Fruit fly (Drosophila melanogaster) whole organism, embryonic: Measurements from ENCODE around the gene Nepl7.

Source experiments
- CG15601 ChIP-seq: fragments of 200-800 bp; sonication (Bioruptor generic); optimal IDR thresholded peaks from 3 replicates; lab custom pipeline; 2019; ENCODE audit warnings: missing biosample characterization, mild to moderate bottlenecking, missing genetic modification characterization, moderate library complexity
- CG16813 ChIP-seq: fragments of 200-800 bp; sonication (Bioruptor generic); IDR thresholded peaks from 3 replicates; pipeline ENCODE4 v1.3.6; 2022; ENCODE audit warnings: missing biosample characterization, missing genetic modification characterization; ENCODE audit not compliant: partially characterized antibody
- CG17829 ChIP-seq: fragments of 200-800 bp; optimal IDR thresholded peaks from 2 replicates; lab custom pipeline; 2019; ENCODE audit warnings: missing biosample characterization, mild to moderate bottlenecking, missing genetic modification characterization, moderate library complexity
- CG1832 ChIP-seq: fragments of 200-800 bp; sonication (Bioruptor generic); optimal IDR thresholded peaks from 2 replicates; lab custom pipeline; 2017; ENCODE audit warnings: missing biosample characterization, mild to moderate bottlenecking, missing genetic modification characterization, inconsistent platforms
- CG2199 ChIP-seq: fragments of 200-800 bp; sonication (Bioruptor generic); IDR thresholded peaks from 3 replicates; pipeline ENCODE4 v1.3.6; 2022; ENCODE audit warnings: missing biosample characterization, missing genetic modification characterization
- CG2678 ChIP-seq: fragments of 200-800 bp; sonication (Bioruptor generic); optimal IDR thresholded peaks from 3 replicates; lab custom pipeline; 2019; ENCODE audit warnings: missing biosample characterization, mild to moderate bottlenecking, missing genetic modification characterization, moderate library complexity
- CG32767 ChIP-seq: fragments of 200-800 bp; sonication (Bioruptor generic); IDR thresholded peaks from 2 replicates; pipeline ENCODE4 v1.3.6; 2022; ENCODE audit warnings: missing biosample characterization, missing genetic modification characterization
- CG7745 ChIP-seq: fragments of 200-800 bp; sonication (Bioruptor generic); optimal IDR thresholded peaks from 2 replicates; lab custom pipeline; 2018; ENCODE audit warnings: missing biosample characterization, mild to moderate bottlenecking, missing genetic modification characterization, moderate library complexity
- CG8478 ChIP-seq: fragments of >200 bp; optimal IDR thresholded peaks from 2 replicates; lab custom pipeline; 2018
- CG8924 ChIP-seq: fragments of 200-800 bp; optimal IDR thresholded peaks from 3 replicates; lab custom pipeline; 2019; ENCODE audit warnings: missing biosample characterization, mild to moderate bottlenecking, missing genetic modification characterization, moderate library complexity
- CrebB ChIP-seq: fragments of 200-800 bp; sonication (Bioruptor generic); optimal IDR thresholded peaks from 3 replicates; lab custom pipeline; 2018; ENCODE audit warnings: missing biosample characterization, mild to moderate bottlenecking, missing genetic modification characterization
- D ChIP-seq, 2 experiments: fragments of 200-800 bp in 1 of 2; fragments of >200 bp in 1 of 2; sonication (Bioruptor generic) in 1 of 2; optimal IDR thresholded peaks; 2 replicates in 1 of 2; 3 replicates in 1 of 2; lab custom pipeline; 2017; ENCODE audit warnings: mild to moderate bottlenecking in 1 of 2, missing biosample characterization in 1 of 2, missing genetic modification characterization in 1 of 2, missing genetic modification reagents in 1 of 2
- D19A ChIP-seq: fragments of 200-800 bp; optimal IDR thresholded peaks from 3 replicates; lab custom pipeline; 2019; ENCODE audit warnings: missing biosample characterization, mild to moderate bottlenecking, missing genetic modification characterization, moderate library complexity
- Dll ChIP-seq: fragments of 200-800 bp; sonication (Bioruptor generic); IDR thresholded peaks from 4 replicates; pipeline ENCODE4 v1.3.6; 2022; ENCODE audit warnings: missing biosample characterization, missing genetic modification characterization; ENCODE audit not compliant: partially characterized antibody
- HLHmδ ChIP-seq: fragments of 200-800 bp; sonication (Bioruptor generic); optimal IDR thresholded peaks from 2 replicates; lab custom pipeline; 2018; ENCODE audit warnings: missing biosample characterization, mild to moderate bottlenecking, missing genetic modification characterization, moderate library complexity
- Jarid2 ChIP-seq: fragments of 200-800 bp; sonication (Bioruptor generic); optimal IDR thresholded peaks from 3 replicates; lab custom pipeline; 2017; ENCODE audit warnings: mild to moderate bottlenecking, missing biosample characterization, missing genetic modification reagents, missing genetic modification characterization
- Kr ChIP-seq: fragments of 200-800 bp; sonication (Bioruptor generic); optimal IDR thresholded peaks from 2 replicates; lab custom pipeline; 2017; ENCODE audit warnings: missing biosample characterization, mild to moderate bottlenecking, missing genetic modification characterization
- Nf-YA ChIP-seq: fragments of 200-800 bp; sonication (Bioruptor generic); IDR thresholded peaks from 2 replicates; pipeline ENCODE4 v1.3.6; 2022; ENCODE audit warnings: missing biosample characterization, missing genetic modification characterization
- Nf-YB ChIP-seq: fragments of 200-800 bp; sonication (Bioruptor generic); optimal IDR thresholded peaks from 3 replicates; lab custom pipeline; 2019; ENCODE audit warnings: missing biosample characterization, mild to moderate bottlenecking, missing genetic modification characterization, moderate library complexity
- Nf-YC ChIP-seq: fragments of 200-800 bp; optimal IDR thresholded peaks from 3 replicates; lab custom pipeline; 2019; ENCODE audit warnings: missing biosample characterization, mild to moderate bottlenecking, missing genetic modification characterization, moderate library complexity
- Sry-β ChIP-seq: fragments of 200-800 bp; sonication (Bioruptor generic); optimal IDR thresholded peaks from 2 replicates; lab custom pipeline; 2018; ENCODE audit warnings: missing biosample characterization, mild to moderate bottlenecking, missing genetic modification characterization, moderate library complexity
- Trl ChIP-seq, 3 experiments: fragments of >200 bp in 2 of 3; fragments of 200-800 bp in 1 of 3; sonication (Bioruptor generic) in 1 of 3; optimal IDR thresholded peaks; 2 replicates in 1 of 3; 3 replicates in 2 of 3; lab custom pipeline; 2016 to 2017; ENCODE audit warnings: missing biosample characterization in 1 of 3, missing genetic modification characterization in 1 of 3
- YL-1 ChIP-seq: fragments of 200-800 bp; sonication (Bioruptor generic); optimal IDR thresholded peaks from 3 replicates; lab custom pipeline; 2017; ENCODE audit warnings: missing biosample characterization, mild to moderate bottlenecking, missing genetic modification characterization
- ac ChIP-seq: fragments of 200-800 bp; sonication (Bioruptor generic); optimal IDR thresholded peaks from 3 replicates; lab custom pipeline; 2017; ENCODE audit warnings: missing biosample characterization, mild to moderate bottlenecking, missing genetic modification characterization
- cad ChIP-seq: fragments of >200 bp; optimal IDR thresholded peaks from 2 replicates; lab custom pipeline; 2017; ENCODE audit warnings: missing biosample characterization, missing genetic modification characterization
- cg ChIP-seq: fragments of 200-800 bp; sonication (Bioruptor generic); optimal IDR thresholded peaks from 3 replicates; lab custom pipeline; 2019; ENCODE audit warnings: missing biosample characterization, mild to moderate bottlenecking, missing genetic modification characterization, moderate library complexity
- chinmo ChIP-seq: fragments of 200-800 bp; sonication (Bioruptor generic); IDR thresholded peaks from 4 replicates; pipeline ENCODE4 v1.3.6; 2022; ENCODE audit warnings: missing biosample characterization, missing genetic modification characterization; ENCODE audit not compliant: partially characterized antibody
- chm ChIP-seq: fragments of 200-800 bp; sonication (Bioruptor generic); IDR thresholded peaks from 2 replicates; pipeline ENCODE4 v1.3.6; 2022; ENCODE audit warnings: missing biosample characterization, missing genetic modification characterization
- ci ChIP-seq: fragments of 200-800 bp; sonication (Bioruptor generic); IDR thresholded peaks from 3 replicates; pipeline ENCODE4 v1.3.6; 2022; ENCODE audit warnings: missing biosample characterization, missing genetic modification characterization
- crol ChIP-seq: fragments of 200-800 bp; sonication (Bioruptor generic); IDR thresholded peaks from 2 replicates; pipeline ENCODE4 v1.3.6; 2022; ENCODE audit warnings: missing biosample characterization, missing genetic modification characterization
- ewg ChIP-seq: fragments of 200-800 bp; sonication (Bioruptor generic); optimal IDR thresholded peaks from 3 replicates; lab custom pipeline; 2017; ENCODE audit warnings: mild to moderate bottlenecking, missing biosample characterization, missing genetic modification reagents, missing genetic modification characterization
- gem ChIP-seq: fragments of 200-800 bp; sonication (Bioruptor generic); optimal IDR thresholded peaks from 2 replicates; lab custom pipeline; 2019; ENCODE audit warnings: missing biosample characterization, mild to moderate bottlenecking, missing genetic modification characterization, moderate library complexity
- gsb-n ChIP-seq: fragments of 200-800 bp; sonication (Bioruptor generic); optimal IDR thresholded peaks from 3 replicates; lab custom pipeline; 2018; ENCODE audit warnings: missing biosample characterization, mild to moderate bottlenecking, missing genetic modification characterization
- insv ChIP-seq, 2 experiments: fragments of 200-800 bp; sonication (Bioruptor generic); optimal IDR thresholded peaks; 3 replicates each; lab custom pipeline; 2016 to 2018; ENCODE audit warnings: missing biosample characterization in 2 of 2, missing genetic modification characterization in 2 of 2
- inv ChIP-seq: fragments of 200-800 bp; sonication (Bioruptor generic); IDR thresholded peaks from 2 replicates; pipeline ENCODE4 v1.3.6; 2022; ENCODE audit warnings: missing biosample characterization, missing genetic modification characterization; ENCODE audit not compliant: partially characterized antibody
- lov ChIP-seq, 2 experiments: fragments of 200-800 bp in 1 of 2; fragments of >200 bp in 1 of 2; sonication (Bioruptor generic) in 1 of 2; IDR thresholded peaks in 1 of 2; optimal IDR thresholded peaks in 1 of 2; 2 replicates in 1 of 2; 3 replicates in 1 of 2; pipeline versions ENCODE4 v1.3.6 to Lab custom; 2017 to 2022; ENCODE audit warnings: missing biosample characterization in 1 of 2, missing genetic modification characterization in 1 of 2
- nerfin-1 ChIP-seq: fragments of 200-800 bp; sonication (Bioruptor generic); optimal IDR thresholded peaks from 3 replicates; lab custom pipeline; 2019; ENCODE audit warnings: missing biosample characterization, mild to moderate bottlenecking, missing genetic modification characterization, moderate library complexity
- pros ChIP-seq: fragments of 200-800 bp; sonication (Bioruptor generic); optimal IDR thresholded peaks from 3 replicates; lab custom pipeline; 2019; ENCODE audit warnings: missing biosample characterization, mild to moderate bottlenecking, missing genetic modification characterization, moderate library complexity
- rib ChIP-seq: fragments of 200-800 bp; sonication (Bioruptor generic); IDR thresholded peaks from 2 replicates; pipeline ENCODE4 v1.3.6; 2022; ENCODE audit warnings: missing biosample characterization, missing genetic modification characterization
- seq ChIP-seq: fragments of 200-800 bp; sonication (Bioruptor generic); IDR thresholded peaks from 2 replicates; pipeline ENCODE4 v1.3.6; 2022; ENCODE audit warnings: missing biosample characterization, missing genetic modification characterization
- sqz ChIP-seq: fragments of 200-800 bp; sonication (Bioruptor generic); optimal IDR thresholded peaks from 3 replicates; lab custom pipeline; 2018; ENCODE audit warnings: missing biosample characterization, mild to moderate bottlenecking, missing genetic modification characterization
- stwl ChIP-seq: fragments of 200-800 bp; sonication (Bioruptor generic); optimal IDR thresholded peaks from 3 replicates; lab custom pipeline; 2018; ENCODE audit warnings: missing biosample characterization, mild to moderate bottlenecking, missing genetic modification characterization, moderate library complexity
- tin ChIP-seq: fragments of 200-800 bp; sonication (Bioruptor generic); optimal IDR thresholded peaks from 3 replicates; lab custom pipeline; 2016; ENCODE audit warnings: missing biosample characterization, missing genetic modification characterization
- ttk ChIP-seq: fragments of 200-800 bp; sonication (Bioruptor generic); IDR thresholded peaks from 2 replicates; pipeline ENCODE4 v2.1.2; 2022; ENCODE audit warnings: missing biosample characterization, missing genetic modification characterization
- vvl ChIP-seq: fragments of 200-800 bp; sonication (Bioruptor generic); IDR thresholded peaks from 2 replicates; pipeline ENCODE4 v1.3.6; 2022; ENCODE audit warnings: missing biosample characterization, missing genetic modification characterization
- yki ChIP-seq: fragments of >200 bp; optimal IDR thresholded peaks from 3 replicates; lab custom pipeline; 2018
- zen ChIP-seq: fragments of 200-800 bp; sonication (Bioruptor generic); optimal IDR thresholded peaks from 3 replicates; lab custom pipeline; 2018; ENCODE audit warnings: missing biosample characterization, mild to moderate bottlenecking, missing genetic modification characterization, moderate library complexity
- zen2 ChIP-seq: fragments of 200-800 bp; sonication (Bioruptor generic); IDR thresholded peaks from 3 replicates; pipeline ENCODE4 v1.3.6; 2022; ENCODE audit warnings: missing biosample characterization, missing genetic modification characterization; ENCODE audit not compliant: partially characterized antibody

Nepl7 gene

dm6 chr2L:12678286-12678685, 8.8 kb upstream of the Nepl7 start:
- TF ChIP-seq vvl (GFP tag; lab: Robert Waterston, UW) = peak; percentile 60
- peak; percentile 3 for TF ChIP-seq ewg
- TF ChIP-seq CG2199 = 0 out of 3 replicates have a peak, but pooled peaks have one; percentile 73
- peak; percentile 32; the same call in 1 of the 2 replicates for TF ChIP-seq Nf-YA (GFP tag; lab: Robert Waterston, UW)
- TF ChIP-seq Trl (optimal IDR thresholded peaks at IDR 0.05; lab: Kevin White, UChicago) = peak; percentile 33 to 95
- no peak for TF ChIP-seq Trl (GFP tag; optimal IDR thresholded peaks at IDR 0.05; lab: Kevin White, UChicago)
- TF ChIP-seq zen2 (GFP tag; lab: Robert Waterston, UW) = peak; percentile 7; the same call in 1 of the 3 replicates
- TF ChIP-seq CG16813 (GFP tag; lab: Robert Waterston, UW) = 0 out of 3 replicates have a peak, but pooled peaks have one; percentile 36
- peak; percentile 84 for TF ChIP-seq CG8478 (lab: Kevin White, UChicago)
- peak; percentile 70 for TF ChIP-seq cad (GFP tag; lab: Kevin White, UChicago)
- TF ChIP-seq cg (GFP tag; lab: Kevin White, UChicago) = peak; percentile 95
- TF ChIP-seq YL-1 = no peak
- TF ChIP-seq insv (GFP tag; optimal IDR thresholded peaks at IDR 0.05; lab: Kevin White, UChicago) = peak; percentile 85 to 97
- TF ChIP-seq yki = peak; percentile 71
- peak; percentile 22; the same call in 1 of the 2 replicates for TF ChIP-seq chm (GFP tag; lab: Robert Waterston, UW)
- peak; percentile 47 for TF ChIP-seq Kr (GFP tag; lab: Kevin White, UChicago)
- peak; percentile 3 for TF ChIP-seq stwl (tag; lab: Kevin White, UChicago)
- TF ChIP-seq D19A = no peak
- no peak for TF ChIP-seq lov (optimal IDR thresholded peaks at IDR 0.05; lab: Kevin White, UChicago)
- TF ChIP-seq lov (GFP tag; IDR thresholded peaks at IDR 0.05; lab: Robert Waterston, UW) = 0 out of 3 replicates have a peak, but pooled peaks have one; percentile 35
- peak; percentile 83 for TF ChIP-seq Jarid2 (GFP tag; lab: Kevin White, UChicago)
- no peak for TF ChIP-seq inv (GFP tag; lab: Robert Waterston, UW)
- no peak for TF ChIP-seq tin (GFP tag; lab: Kevin White, UChicago)
- peak; percentile 88 for TF ChIP-seq CG1832
- peak; percentile 3 for TF ChIP-seq CG8924 (tag; lab: Kevin White, UChicago)
- peak; percentile 11 for TF ChIP-seq pros (GFP tag; lab: Kevin White, UChicago)
- TF ChIP-seq seq (GFP tag; lab: Robert Waterston, UW) = peak; percentile 63; the same call in 1 of the 2 replicates
- peak; percentile 37 for TF ChIP-seq gsb-n (tag; lab: Kevin White, UChicago)
- peak; percentile 30 for TF ChIP-seq sqz (GFP tag; lab: Kevin White, UChicago)
- TF ChIP-seq Dll (GFP tag; lab: Robert Waterston, UW) = 0 out of 4 replicates have a peak, but pooled peaks have one; percentile 21
- peak; percentile 53 for TF ChIP-seq ac (GFP tag; lab: Kevin White, UChicago)
- TF ChIP-seq Nf-YB (GFP tag; lab: Kevin White, UChicago) = peak; percentile 96
- 0 out of 4 replicates have a peak, but pooled peaks have one; percentile 13 for TF ChIP-seq chinmo (GFP tag; lab: Robert Waterston, UW)
- TF ChIP-seq CG17829 (tag; lab: Kevin White, UChicago) = peak; percentile 3
- TF ChIP-seq Nf-YC (tag; lab: Kevin White, UChicago) = peak; percentile 92
- TF ChIP-seq crol (GFP tag; lab: Robert Waterston, UW) = peak; percentile 82
- TF ChIP-seq CG32767 (GFP tag; lab: Robert Waterston, UW) = peak; percentile 35; the same call in 1 of the 2 replicates
- peak; percentile 32; the same call in 1 of the 2 replicates for TF ChIP-seq rib (GFP tag; lab: Robert Waterston, UW)
- peak; percentile 9 for TF ChIP-seq CG15601 (tag; lab: Kevin White, UChicago)
- no peak for TF ChIP-seq gem (tag; lab: Kevin White, UChicago)
- TF ChIP-seq CG2678 = no peak
- no peak for TF ChIP-seq ttk (GFP tag; lab: Robert Waterston, UW)
- TF ChIP-seq CG7745 = no peak
- TF ChIP-seq CrebB (tag; lab: Kevin White, UChicago) = no peak
- TF ChIP-seq ci (GFP tag; lab: Robert Waterston, UW) = peak; percentile 48; the same call in 2 of the 3 replicates
- TF ChIP-seq D (optimal IDR thresholded peaks at IDR 0.05; lab: Kevin White, UChicago) = peak; percentile 100
- TF ChIP-seq D (GFP tag; optimal IDR thresholded peaks at IDR 0.05; lab: Kevin White, UChicago) = no peak
- TF ChIP-seq Sry-β (GFP tag; lab: Kevin White, UChicago) = no peak
- peak; percentile 17 for TF ChIP-seq HLHmδ
- TF ChIP-seq nerfin-1 (tag; lab: Kevin White, UChicago) = peak; percentile 44
- peak; percentile 24 for TF ChIP-seq zen (tag; lab: Kevin White, UChicago)
